Worm (Caenorhabditis elegans) whole organism, L3 larva: ENCODE results near the gene F08C6.5.

Source experiments
- R02D3.7 ChIP-seq: fragments of 150-350 bp; optimal IDR thresholded peaks from 2 replicates; lab custom pipeline; 2014; ENCODE audit warnings: missing biosample characterization, missing genetic modification characterization
- ZK546.5 ChIP-seq: sonication (generic microtip); optimal IDR thresholded peaks from 2 replicates; lab custom pipeline; 2017; ENCODE audit warnings: missing biosample characterization, missing genetic modification characterization
- aly-2 ChIP-seq: fragments of 150-350 bp; optimal IDR thresholded peaks from 2 replicates; lab custom pipeline; 2014; ENCODE audit warnings: missing biosample characterization, missing genetic modification characterization
- ama-1 ChIP-seq: fragments of 150-350 bp; optimal IDR thresholded peaks from 2 replicates; lab custom pipeline; 2018
- ceh-16 ChIP-seq: sonication (generic microtip); optimal IDR thresholded peaks from 2 replicates; lab custom pipeline; 2017; ENCODE audit warnings: missing biosample characterization, missing genetic modification characterization
- ceh-82 ChIP-seq: fragments of 150-350 bp; optimal IDR thresholded peaks from 2 replicates; lab custom pipeline; 2014; ENCODE audit warnings: missing biosample characterization, missing genetic modification characterization
- daf-12 ChIP-seq: fragments of 150-350 bp; optimal IDR thresholded peaks from 2 replicates; lab custom pipeline; 2014; ENCODE audit warnings: missing biosample characterization, missing genetic modification reagents, missing genetic modification characterization
- egl-27 ChIP-seq: sonication (generic microtip); optimal IDR thresholded peaks from 4 replicates; lab custom pipeline; 2017; ENCODE audit warnings: missing biosample characterization, missing genetic modification reagents, missing genetic modification characterization
- egl-5 ChIP-seq: fragments of 150-350 bp; optimal IDR thresholded peaks from 2 replicates; lab custom pipeline; 2017; ENCODE audit warnings: missing biosample characterization, missing genetic modification reagents, missing genetic modification characterization, inconsistent platforms
- elt-1 ChIP-seq: fragments of 150-350 bp; optimal IDR thresholded peaks from 2 replicates; lab custom pipeline; 2014; ENCODE audit warnings: missing biosample characterization, missing genetic modification characterization
- eor-1 ChIP-seq, 2 experiments: fragments of 150-350 bp; optimal IDR thresholded peaks; 2 replicates each; lab custom pipeline; 2014 to 2018; ENCODE audit warnings: missing biosample characterization in 2 of 2, missing genetic modification characterization in 2 of 2
- fkh-10 ChIP-seq: sonication (generic microtip); optimal IDR thresholded peaks from 2 replicates; lab custom pipeline; 2017; ENCODE audit warnings: missing biosample characterization, missing genetic modification reagents, missing genetic modification characterization
- fkh-2 ChIP-seq: fragments of 150-350 bp; optimal IDR thresholded peaks from 2 replicates; lab custom pipeline; 2014; ENCODE audit warnings: missing biosample characterization, missing genetic modification reagents, missing genetic modification characterization
- fos-1 ChIP-seq: fragments of 150-350 bp; optimal IDR thresholded peaks from 2 replicates; lab custom pipeline; 2014; ENCODE audit warnings: missing biosample characterization, missing genetic modification characterization
- hmg-11 ChIP-seq: sonication (generic microtip); optimal IDR thresholded peaks from 2 replicates; lab custom pipeline; 2016; ENCODE audit warnings: missing genetic modification characterization, missing compliant biosample characterization
- jun-1 ChIP-seq: fragments of 150-350 bp; optimal IDR thresholded peaks from 2 replicates; lab custom pipeline; 2014; ENCODE audit warnings: missing biosample characterization, missing genetic modification reagents, missing genetic modification characterization
- lin-15B ChIP-seq: fragments of 150-350 bp; optimal IDR thresholded peaks from 2 replicates; lab custom pipeline; 2014; ENCODE audit warnings: missing biosample characterization, missing genetic modification characterization
- lin-39 ChIP-seq: fragments of 150-350 bp; optimal IDR thresholded peaks from 2 replicates; lab custom pipeline; 2018; ENCODE audit warnings: missing biosample characterization, missing genetic modification reagents, missing genetic modification characterization
- mdl-1 ChIP-seq: fragments of 150-350 bp; optimal IDR thresholded peaks from 2 replicates; lab custom pipeline; 2014; ENCODE audit warnings: missing biosample characterization, missing genetic modification characterization
- mml-1 ChIP-seq: fragments of 150-350 bp; sonication (generic microtip); optimal IDR thresholded peaks from 3 replicates; lab custom pipeline; 2014; ENCODE audit warnings: missing biosample characterization, missing genetic modification characterization
- nfya-1 ChIP-seq: sonication (generic microtip); optimal IDR thresholded peaks from 2 replicates; lab custom pipeline; 2017; ENCODE audit warnings: missing genetic modification characterization, mild to moderate bottlenecking, missing compliant biosample characterization, antibody characterized with exemption, moderate library complexity; ENCODE audit not compliant: insufficient read depth
- nhr-12 ChIP-seq: fragments of 150-350 bp; optimal IDR thresholded peaks from 2 replicates; lab custom pipeline; 2014; ENCODE audit warnings: missing biosample characterization, missing genetic modification characterization
- nhr-23 ChIP-seq: fragments of 150-350 bp; optimal IDR thresholded peaks from 2 replicates; lab custom pipeline; 2014; ENCODE audit warnings: missing biosample characterization, missing genetic modification reagents, missing genetic modification characterization
- nhr-237 ChIP-seq: fragments of 150-350 bp; optimal IDR thresholded peaks from 2 replicates; lab custom pipeline; 2014; ENCODE audit warnings: missing biosample characterization, missing genetic modification characterization
- nhr-25 ChIP-seq: sonication (generic microtip); optimal IDR thresholded peaks from 2 replicates; lab custom pipeline; 2017; ENCODE audit warnings: missing biosample characterization, missing genetic modification characterization
- nhr-28 ChIP-seq: fragments of 150-350 bp; optimal IDR thresholded peaks from 2 replicates; lab custom pipeline; 2014; ENCODE audit warnings: missing biosample characterization, missing genetic modification characterization
- nhr-43 ChIP-seq: sonication (generic microtip); optimal IDR thresholded peaks from 2 replicates; lab custom pipeline; 2016; ENCODE audit warnings: mild to moderate bottlenecking, missing genetic modification characterization, missing compliant biosample characterization; ENCODE audit not compliant: poor library complexity, severe bottlenecking
- nhr-67 ChIP-seq: fragments of 150-350 bp; optimal IDR thresholded peaks from 2 replicates; lab custom pipeline; 2014; ENCODE audit warnings: missing biosample characterization, missing genetic modification characterization
- nhr-77 ChIP-seq: fragments of 150-350 bp; optimal IDR thresholded peaks from 2 replicates; lab custom pipeline; 2014; ENCODE audit warnings: missing biosample characterization, missing genetic modification characterization
- pqm-1 ChIP-seq: fragments of 150-350 bp; optimal IDR thresholded peaks from 2 replicates; lab custom pipeline; 2017; ENCODE audit warnings: missing biosample characterization, missing genetic modification characterization, inconsistent platforms
- sea-2 ChIP-seq: fragments of 150-350 bp; sonication (generic microtip); optimal IDR thresholded peaks from 4 replicates; lab custom pipeline; 2014; ENCODE audit warnings: missing biosample characterization, missing genetic modification reagents, missing genetic modification characterization
- skn-1 ChIP-seq: fragments of 150-350 bp; optimal IDR thresholded peaks from 2 replicates; lab custom pipeline; 2014; ENCODE audit warnings: missing biosample characterization, missing genetic modification characterization
- snpc-4 ChIP-seq: fragments of 150-350 bp; optimal IDR thresholded peaks from 2 replicates; lab custom pipeline; 2014; ENCODE audit warnings: missing biosample characterization, missing genetic modification characterization
- tbx-2 ChIP-seq: sonication (generic microtip); optimal IDR thresholded peaks from 2 replicates; lab custom pipeline; 2016; ENCODE audit warnings: mild to moderate bottlenecking, missing genetic modification characterization, missing compliant biosample characterization
- unc-39 ChIP-seq: sonication (generic microtip); optimal IDR thresholded peaks from 4 replicates; lab custom pipeline; 2017; ENCODE audit warnings: missing biosample characterization, missing genetic modification characterization
- unc-62 ChIP-seq: fragments of 150-350 bp; sonication (generic microtip); optimal IDR thresholded peaks from 4 replicates; lab custom pipeline; 2014; ENCODE audit warnings: missing biosample characterization, missing genetic modification reagents, missing genetic modification characterization
- zag-1 ChIP-seq: fragments of 150-350 bp; optimal IDR thresholded peaks from 2 replicates; lab custom pipeline; 2014; ENCODE audit warnings: missing biosample characterization, missing genetic modification characterization
- ztf-11 ChIP-seq: fragments of 150-350 bp; optimal IDR thresholded peaks from 2 replicates; lab custom pipeline; 2014; ENCODE audit warnings: missing biosample characterization, missing genetic modification characterization
- ztf-4 ChIP-seq: fragments of 150-350 bp; optimal IDR thresholded peaks from 2 replicates; lab custom pipeline; 2014; ENCODE audit warnings: missing biosample characterization, missing genetic modification characterization

F08C6.5 gene

DNA sequence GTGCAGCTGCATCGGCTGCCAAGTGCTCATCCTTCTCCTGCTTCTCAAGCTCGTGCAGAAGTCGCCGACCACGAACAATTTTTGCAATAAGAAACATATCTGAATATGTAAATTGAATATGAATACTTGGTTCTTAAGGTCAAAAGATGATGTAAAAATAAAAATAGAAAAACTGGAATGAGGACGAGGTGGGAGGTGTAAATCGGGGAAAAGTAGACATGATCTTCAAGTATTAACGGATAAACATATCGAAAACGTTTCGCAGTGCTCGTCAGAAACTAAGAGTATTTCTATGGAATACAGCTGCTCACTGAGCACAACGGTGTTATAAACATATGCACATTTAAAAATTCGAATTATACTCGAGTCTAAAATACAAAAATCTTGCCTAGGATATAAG, 19.2 kb upstream of the F08C6.5 start, which contains the start of gene glb-16:
Gene glb-16 (minus strand): TSS at position 101 of the 400 bp plus-strand sequence.
- TF ChIP-seq ceh-16 (no peak), zag-1 (no peak), ceh-82 (tag; lab: Kevin White, UChicago) (no peak), unc-39 (tag; lab: Kevin White, UChicago) (no peak), nhr-23 (tag; lab: Kevin White, UChicago) (no peak), nhr-12 (tag; lab: Kevin White, UChicago) (no peak), ama-1 (lab: Kevin White, UChicago) (no peak), ztf-11 (tag; lab: Kevin White, UChicago) (no peak), nhr-25 (tag; lab: Kevin White, UChicago) (no peak), skn-1 (tag; lab: Kevin White, UChicago) (no peak), nhr-43 (no peak)

- TF ChIP-seq mml-1 (tag; lab: Kevin White, UChicago) (no peak), jun-1 (tag; lab: Kevin White, UChicago) (no peak), unc-39 (tag; lab: Kevin White, UChicago) (no peak), nhr-12 (tag; lab: Kevin White, UChicago) (no peak), nhr-77 (tag; lab: Kevin White, UChicago) (no peak), nhr-28 (tag; lab: Kevin White, UChicago) (no peak), daf-12 (tag; lab: Kevin White, UChicago) (no peak), elt-1 (tag; lab: Kevin White, UChicago) (no peak), ztf-11 (tag; lab: Kevin White, UChicago) (no peak), mdl-1 (tag; lab: Kevin White, UChicago) (no peak), nhr-23 (tag; lab: Kevin White, UChicago) (no peak), egl-27 (tag; lab: Kevin White, UChicago) (no peak), hmg-11 (tag; lab: Kevin White, UChicago) (no peak), eor-1 (tag; optimal IDR thresholded peaks at IDR 0.05; lab: Kevin White, UChicago) (no peak), fkh-10 (GFP tag; lab: Kevin White, UChicago) (no peak), ceh-82 (tag; lab: Kevin White, UChicago) (no peak), sea-2 (GFP tag; lab: Kevin White, UChicago) (no peak), nhr-67 (tag; lab: Kevin White, UChicago) (no peak)
Measured at ce11 chrX:7541078-7541477, 18.1 kb upstream of the F08C6.5 start.

DNA sequence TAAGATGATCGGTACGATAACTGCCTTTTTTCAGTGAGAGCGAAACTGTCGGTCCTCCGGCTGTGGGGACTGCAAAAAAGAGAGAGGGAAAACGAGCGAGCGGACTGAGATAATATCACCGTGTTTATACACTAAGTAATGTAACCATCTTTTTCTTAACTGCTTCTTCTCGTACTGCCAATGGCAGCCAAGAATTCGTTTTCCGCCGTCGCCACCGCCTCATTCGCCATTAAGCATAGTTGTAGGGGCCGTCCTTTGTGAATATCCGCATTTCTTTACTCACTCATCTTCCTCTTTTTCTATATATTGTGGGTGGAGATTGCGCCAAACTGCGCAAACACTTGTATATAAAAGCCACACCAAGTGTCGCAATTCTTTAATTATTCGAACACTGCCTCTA, 12.7 kb upstream of the F08C6.5 start, which contains the start of gene col-174:
Gene col-174 (plus strand): TSS at position 301 of the 400 bp plus-strand sequence.
- TF ChIP-seq snpc-4 = no peak
- no peak for TF ChIP-seq zag-1
- no peak for TF ChIP-seq aly-2 (tag; lab: Kevin White, UChicago)
- TF ChIP-seq nhr-43 = no peak
- TF ChIP-seq ztf-4 (tag; lab: Kevin White, UChicago) = no peak
- no peak for TF ChIP-seq jun-1 (tag; lab: Kevin White, UChicago)
- TF ChIP-seq pqm-1 (tag; lab: Kevin White, UChicago) = no peak
- TF ChIP-seq hmg-11 (tag; lab: Kevin White, UChicago) = no peak
- TF ChIP-seq egl-5 (tag; lab: Kevin White, UChicago) = no peak
- no peak for TF ChIP-seq tbx-2
- no peak for TF ChIP-seq elt-1 (tag; lab: Kevin White, UChicago)

DNA sequence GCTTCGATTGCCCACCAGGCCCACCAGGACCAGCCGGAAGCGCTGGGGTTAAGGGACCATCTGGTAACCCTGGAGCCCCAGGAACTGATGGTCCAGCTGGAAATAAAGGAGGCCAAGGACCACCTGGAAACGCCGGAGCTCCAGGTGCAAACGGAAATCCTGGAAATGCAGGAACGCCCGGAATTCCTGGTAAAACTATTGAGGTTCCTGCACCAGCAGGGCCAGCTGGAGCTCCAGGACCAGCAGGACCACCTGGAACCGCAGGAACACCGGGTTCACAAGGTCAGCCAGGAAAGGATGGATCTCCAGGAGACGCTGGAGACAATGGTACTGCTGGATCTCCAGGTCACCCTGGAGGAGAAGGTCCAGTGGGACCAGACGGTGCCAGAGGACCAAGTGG, 11.5 kb upstream of the F08C6.5 start:
- no peak for TF ChIP-seq jun-1 (tag; lab: Kevin White, UChicago)
- TF ChIP-seq egl-27 (tag; lab: Kevin White, UChicago) = no peak
- no peak for TF ChIP-seq ztf-4 (tag; lab: Kevin White, UChicago)
- TF ChIP-seq ama-1 (lab: Kevin White, UChicago) = no peak
- TF ChIP-seq ZK546.5 (tag; lab: Kevin White, UChicago) = no peak
- TF ChIP-seq pqm-1 (tag; lab: Kevin White, UChicago) = no peak
- TF ChIP-seq fos-1 = no peak
- no peak for TF ChIP-seq skn-1 (tag; lab: Kevin White, UChicago)
- TF ChIP-seq fkh-2 (tag; lab: Kevin White, UChicago) = no peak

DNA sequence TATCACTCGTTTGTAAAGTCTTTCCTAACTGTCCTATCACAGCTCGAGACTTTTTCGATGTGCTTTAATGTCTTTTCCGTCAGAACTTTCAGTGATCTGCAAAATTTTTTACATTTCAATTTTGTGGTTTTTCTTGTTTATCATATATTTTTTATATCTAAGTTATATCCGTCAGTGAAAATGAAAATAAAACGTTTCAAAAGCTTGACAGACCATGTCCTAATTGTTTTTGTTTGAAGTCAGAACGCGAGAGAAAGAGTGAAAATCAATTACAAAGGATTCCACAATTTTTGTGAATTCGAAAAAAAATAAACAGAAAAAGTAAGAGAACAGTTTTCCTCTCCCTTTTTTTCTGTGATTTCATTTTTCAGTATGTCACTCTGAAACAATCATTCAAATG, 11.0 kb upstream of the F08C6.5 start, which contains the start of gene F46C8.1:
Gene F46C8.1 (plus strand): TSS at position 301 of the 400 bp plus-strand sequence.
- TF ChIP-seq snpc-4 (no peak), nhr-23 (tag; lab: Kevin White, UChicago) (no peak), fos-1 (no peak), nhr-12 (tag; lab: Kevin White, UChicago) (no peak), egl-27 (tag; lab: Kevin White, UChicago) (no peak), ceh-16 (no peak), unc-62 (GFP tag; lab: Kevin White, UChicago) (no peak), ztf-11 (tag; lab: Kevin White, UChicago) (no peak), lin-39 (tag; lab: Kevin White, UChicago) (no peak), unc-39 (tag; lab: Kevin White, UChicago) (no peak), daf-12 (tag; lab: Kevin White, UChicago) (no peak), ztf-4 (tag; lab: Kevin White, UChicago) (no peak), nhr-237 (tag; lab: Kevin White, UChicago) (no peak), egl-5 (tag; lab: Kevin White, UChicago) (no peak), lin-15B (no peak), ZK546.5 (tag; lab: Kevin White, UChicago) (no peak), R02D3.7 (no peak), nfya-1 (no peak)
